Fruit fly (Drosophila melanogaster): Measurements from ENCODE around the gene CG15279.

CG15279 gene

DNA sequence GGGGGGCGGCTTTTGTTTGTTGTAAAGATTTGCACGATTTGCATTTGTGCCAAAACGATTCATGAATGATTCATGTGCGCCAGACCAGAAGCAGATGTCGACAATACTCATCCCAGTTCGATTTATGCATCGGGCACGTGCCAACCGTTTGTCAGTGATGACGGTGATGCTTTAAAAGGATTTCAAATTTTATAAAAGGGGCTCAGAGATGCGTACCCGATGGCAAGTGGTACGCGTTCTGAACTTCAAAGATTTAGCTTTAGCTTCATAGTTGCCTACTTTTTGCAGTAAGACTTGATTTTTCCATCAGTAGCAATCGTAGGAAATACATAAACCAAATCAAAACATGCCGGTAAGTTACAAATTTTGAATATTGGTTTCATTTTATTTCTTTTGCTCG, 41.1 kb downstream of the CG15279 start, which contains the start of gene CG33309:
Gene CG33309, plus strand, starts transcription at position 301 of the 400 bp plus-strand sequence.
- TF ChIP-seq CG12768 (GFP tag; optimal IDR thresholded peaks at IDR 0.05) (no peak), cic (GFP tag; optimal IDR thresholded peaks at IDR 0.05) (no peak), cnc (optimal IDR thresholded peaks at IDR 0.05) (no peak), CG1620 (GFP tag; optimal IDR thresholded peaks at IDR 0.05) (no peak), tj (GFP tag; optimal IDR thresholded peaks at IDR 0.05) (no peak), CG33017 (tag; optimal IDR thresholded peaks at IDR 0.05) (no peak), Hr96 (GFP tag; optimal IDR thresholded peaks at IDR 0.05) (no peak), ovo (GFP tag; optimal IDR thresholded peaks at IDR 0.05) (no peak), CG7101 (tag; optimal IDR thresholded peaks at IDR 0.05) (no peak), toe (GFP tag; optimal IDR thresholded peaks at IDR 0.05) (no peak), kay (GFP tag; ENCODE audit: borderline replicate concordance) (no peak), Crg-1 (GFP tag; optimal IDR thresholded peaks at IDR 0.05) (no peak), pad (GFP tag; optimal IDR thresholded peaks at IDR 0.05) (no peak), CG14711 (tag; optimal IDR thresholded peaks at IDR 0.05) (no peak), bab1 (GFP tag; optimal IDR thresholded peaks at IDR 0.05) (no peak), CG7045 (GFP tag; optimal IDR thresholded peaks at IDR 0.05) (no peak), CG5204 (GFP tag; optimal IDR thresholded peaks at IDR 0.05) (no peak)

DNA sequence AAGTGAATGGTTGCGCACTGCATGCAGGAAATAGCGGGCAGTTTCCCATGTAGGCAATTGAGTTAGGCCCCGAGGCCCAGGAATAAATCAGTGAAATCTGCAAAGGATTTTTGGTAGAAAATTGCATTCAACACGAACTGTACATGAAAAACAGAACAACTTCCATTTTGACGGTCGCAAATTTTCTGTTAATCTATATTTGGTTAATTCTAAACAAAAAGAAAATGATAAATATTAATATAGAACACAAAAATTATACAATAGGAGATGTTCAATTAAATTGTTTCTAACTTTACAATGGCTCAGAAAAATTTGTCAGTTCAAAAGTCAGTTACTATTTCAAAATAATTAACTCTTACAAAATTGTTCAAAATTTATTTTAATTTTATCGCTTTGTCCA, 49.5 kb downstream of the CG15279 start, which contains the start of gene CG33308:
Gene CG33308, plus strand, starts transcription at position 301 of the 400 bp plus-strand sequence.
- TF ChIP-seq Hr96 (GFP tag; optimal IDR thresholded peaks at IDR 0.05) (no peak), pad (GFP tag; optimal IDR thresholded peaks at IDR 0.05) (no peak)

DNA sequence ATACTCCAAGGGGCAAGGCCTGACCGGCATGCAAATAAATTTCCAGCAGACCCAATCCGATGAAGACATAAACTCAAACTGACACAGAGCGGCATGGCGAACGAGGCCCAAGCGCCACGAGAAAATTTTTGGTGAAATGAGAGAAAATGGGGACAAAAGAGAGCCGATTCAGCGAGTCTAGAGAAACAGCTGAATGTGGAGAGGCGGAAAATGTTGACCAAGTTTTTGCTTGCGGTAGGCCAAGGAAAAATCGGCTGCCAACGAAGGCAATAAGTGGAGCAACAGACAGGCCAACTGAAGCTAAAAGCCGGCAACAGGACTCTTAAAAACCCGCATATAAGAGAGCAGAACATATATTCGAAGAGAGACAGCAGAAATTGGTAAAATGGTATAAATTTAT, 54.0 kb downstream of the CG15279 start:
- TF ChIP-seq CG7045 (GFP tag; optimal IDR thresholded peaks at IDR 0.05) (no peak), Clk (GFP tag; optimal IDR thresholded peaks at IDR 0.05) (no peak), CG11617 (GFP tag; optimal IDR thresholded peaks at IDR 0.05) (no peak), CG7101 (tag; optimal IDR thresholded peaks at IDR 0.05) (no peak), bab1 (GFP tag; optimal IDR thresholded peaks at IDR 0.05) (no peak), cnc (optimal IDR thresholded peaks at IDR 0.05) (no peak), CG33017 (tag; optimal IDR thresholded peaks at IDR 0.05) (no peak), ovo (GFP tag; optimal IDR thresholded peaks at IDR 0.05) (no peak), tj (GFP tag; optimal IDR thresholded peaks at IDR 0.05) (no peak), Hr96 (GFP tag; optimal IDR thresholded peaks at IDR 0.05) (no peak), CG14711 (tag; optimal IDR thresholded peaks at IDR 0.05) (no peak)

DNA sequence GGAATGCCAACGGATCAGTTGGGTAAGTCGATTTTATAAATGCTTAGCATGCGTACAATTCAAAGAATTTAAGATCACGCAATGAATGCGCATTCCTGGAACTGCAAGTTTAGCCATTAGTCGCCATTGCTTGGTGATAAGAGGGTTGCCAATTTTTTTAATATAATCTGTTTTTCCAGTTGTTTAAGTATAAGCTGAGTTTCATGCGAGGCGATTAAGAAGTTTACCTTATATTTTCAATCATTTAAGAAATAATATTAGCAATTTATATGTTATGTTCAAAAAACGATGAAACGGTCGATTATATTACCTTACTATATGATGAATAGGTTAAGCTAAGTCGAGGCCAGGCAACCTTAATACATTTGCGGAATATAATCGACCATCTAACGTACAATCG, 55.0 kb downstream of the CG15279 start, which contains the start of gene CG18420:
Gene CG18420, minus strand, starts transcription at position 101 of the 400 bp plus-strand sequence.
- no peak for TF ChIP-seq Hr96 (GFP tag; optimal IDR thresholded peaks at IDR 0.05)
- no peak for TF ChIP-seq CG1620 (GFP tag; optimal IDR thresholded peaks at IDR 0.05)
- no peak for TF ChIP-seq CG12768 (GFP tag; optimal IDR thresholded peaks at IDR 0.05)
- no peak for TF ChIP-seq Crg-1 (GFP tag; optimal IDR thresholded peaks at IDR 0.05)
- no peak for TF ChIP-seq tj (GFP tag; optimal IDR thresholded peaks at IDR 0.05)
- no peak for TF ChIP-seq kay (GFP tag; ENCODE audit: borderline replicate concordance)
- no peak for TF ChIP-seq toe (GFP tag; optimal IDR thresholded peaks at IDR 0.05)
- TF ChIP-seq cic (GFP tag; optimal IDR thresholded peaks at IDR 0.05): no peak
- TF ChIP-seq CG11617 (GFP tag; optimal IDR thresholded peaks at IDR 0.05): no peak
- TF ChIP-seq CG7101 (tag; optimal IDR thresholded peaks at IDR 0.05): no peak
- no peak for TF ChIP-seq CG33017 (tag; optimal IDR thresholded peaks at IDR 0.05)
- TF ChIP-seq CG14711 (tag; optimal IDR thresholded peaks at IDR 0.05): no peak
- no peak for TF ChIP-seq Mnt (GFP tag; optimal IDR thresholded peaks at IDR 0.05)
- no peak for TF ChIP-seq bab1 (GFP tag; optimal IDR thresholded peaks at IDR 0.05)
